Fruit fly (Drosophila melanogaster) whole organism, embryonic: ENCODE results near the gene Cdc23.

Source experiments
- C15 ChIP-seq: fragments of 200-800 bp; sonication (Bioruptor generic); IDR thresholded peaks from 3 replicates; pipeline ENCODE4 v1.3.6; 2022; ENCODE audit warnings: missing biosample characterization, missing genetic modification characterization
- CG10543 ChIP-seq: fragments of 200-800 bp; sonication (Bioruptor generic); optimal IDR thresholded peaks from 3 replicates; lab custom pipeline; 2017; ENCODE audit warnings: missing biosample characterization, mild to moderate bottlenecking, missing genetic modification characterization, moderate library complexity
- CG11504 ChIP-seq: fragments of 200-800 bp; sonication (Bioruptor generic); optimal IDR thresholded peaks from 3 replicates; lab custom pipeline; 2019; ENCODE audit warnings: missing biosample characterization, mild to moderate bottlenecking, missing genetic modification characterization, moderate library complexity
- CG12769 ChIP-seq: fragments of 200-800 bp; sonication (Bioruptor generic); optimal IDR thresholded peaks from 2 replicates; lab custom pipeline; 2019; ENCODE audit warnings: missing biosample characterization, mild to moderate bottlenecking, missing genetic modification characterization, moderate library complexity
- CG13624 ChIP-seq: fragments of 200-800 bp; sonication (Bioruptor generic); optimal IDR thresholded peaks from 2 replicates; lab custom pipeline; 2016; ENCODE audit warnings: missing biosample characterization, missing genetic modification characterization
- CG14860 ChIP-seq: fragments of 200-800 bp; sonication (Bioruptor generic); IDR thresholded peaks from 3 replicates; pipeline ENCODE4 v1.3.6; 2022; ENCODE audit warnings: missing biosample characterization, missing genetic modification characterization; ENCODE audit not compliant: partially characterized antibody
- CG14965 ChIP-seq: fragments of 200-800 bp; sonication (Bioruptor generic); optimal IDR thresholded peaks from 2 replicates; lab custom pipeline; 2016; ENCODE audit warnings: missing biosample characterization, missing genetic modification characterization, borderline replicate concordance
- CG15514 ChIP-seq: fragments of 200-800 bp; sonication (Bioruptor generic); optimal IDR thresholded peaks from 3 replicates; lab custom pipeline; 2017; ENCODE audit warnings: missing biosample characterization, missing genetic modification characterization, mild to moderate bottlenecking, moderate library complexity, missing genetic modification reagents
- CG16813 ChIP-seq: fragments of 200-800 bp; sonication (Bioruptor generic); IDR thresholded peaks from 3 replicates; pipeline ENCODE4 v1.3.6; 2022; ENCODE audit warnings: missing biosample characterization, missing genetic modification characterization; ENCODE audit not compliant: partially characterized antibody
- CG2199 ChIP-seq: fragments of 200-800 bp; sonication (Bioruptor generic); IDR thresholded peaks from 3 replicates; pipeline ENCODE4 v1.3.6; 2022; ENCODE audit warnings: missing biosample characterization, missing genetic modification characterization
- CG3838 ChIP-seq: fragments of 200-800 bp; sonication (Bioruptor generic); optimal IDR thresholded peaks from 3 replicates; lab custom pipeline; 2016; ENCODE audit warnings: missing biosample characterization, missing genetic modification characterization
- CG42726 ChIP-seq: fragments of 200-800 bp; sonication (Bioruptor generic); IDR thresholded peaks from 2 replicates; pipeline ENCODE4 v1.3.6; 2022; ENCODE audit warnings: missing biosample characterization, missing genetic modification characterization; ENCODE audit not compliant: partially characterized antibody
- CG4404 ChIP-seq: fragments of 200-800 bp; sonication (Bioruptor generic); IDR thresholded peaks from 2 replicates; pipeline ENCODE4 v1.3.6; 2022; ENCODE audit warnings: missing biosample characterization, missing genetic modification characterization
- CG4820 ChIP-seq: fragments of 200-800 bp; sonication (Bioruptor generic); optimal IDR thresholded peaks from 3 replicates; lab custom pipeline; 2016; ENCODE audit warnings: missing biosample characterization, missing genetic modification characterization
- CG6791 ChIP-seq: fragments of 200-800 bp; sonication (Bioruptor generic); IDR thresholded peaks from 3 replicates; pipeline ENCODE4 v1.3.6; 2022; ENCODE audit warnings: missing biosample characterization, missing genetic modification characterization; ENCODE audit not compliant: partially characterized antibody
- CG7357 ChIP-seq: fragments of 200-800 bp; sonication (Bioruptor generic); IDR thresholded peaks from 3 replicates; pipeline ENCODE4 v1.3.6; 2022; ENCODE audit warnings: missing biosample characterization, missing genetic modification characterization
- CG7963 ChIP-seq: fragments of 200-800 bp; sonication (Bioruptor generic); IDR thresholded peaks from 3 replicates; pipeline ENCODE4 v1.3.6; 2022; ENCODE audit warnings: missing biosample characterization, missing genetic modification characterization; ENCODE audit not compliant: partially characterized antibody
- CTCF ChIP-seq: fragments of 200-800 bp; sonication (Bioruptor generic); optimal IDR thresholded peaks from 2 replicates; lab custom pipeline; 2017; ENCODE audit warnings: missing biosample characterization, mild to moderate bottlenecking, missing genetic modification characterization, moderate library complexity
- D19A ChIP-seq: fragments of 200-800 bp; optimal IDR thresholded peaks from 3 replicates; lab custom pipeline; 2019; ENCODE audit warnings: missing biosample characterization, mild to moderate bottlenecking, missing genetic modification characterization, moderate library complexity
- Dref ChIP-seq: fragments of 200-800 bp; sonication (Bioruptor generic); IDR thresholded peaks from 2 replicates; pipeline ENCODE4 v1.3.6; 2022; ENCODE audit warnings: missing biosample characterization, missing genetic modification characterization
- E2f1 ChIP-seq: fragments of 200-800 bp; sonication (Bioruptor generic); IDR thresholded peaks from 2 replicates; pipeline ENCODE4 v1.3.6; 2022; ENCODE audit warnings: missing biosample characterization, missing genetic modification characterization
- Gsc ChIP-seq: fragments of 200-800 bp; sonication (Bioruptor generic); IDR thresholded peaks from 2 replicates; pipeline ENCODE4 v1.3.6; 2022; ENCODE audit warnings: missing biosample characterization, missing genetic modification characterization
- HLH4C ChIP-seq: fragments of 200-800 bp; sonication (Bioruptor generic); IDR thresholded peaks from 3 replicates; pipeline ENCODE4 v1.3.6; 2022; ENCODE audit warnings: missing biosample characterization, missing genetic modification characterization; ENCODE audit not compliant: partially characterized antibody
- Hmr ChIP-seq: fragments of 200-800 bp; sonication (Bioruptor generic); optimal IDR thresholded peaks from 3 replicates; lab custom pipeline; 2017; ENCODE audit warnings: mild to moderate bottlenecking, missing biosample characterization, missing genetic modification reagents, missing genetic modification characterization
- Hmx ChIP-seq: fragments of 200-800 bp; sonication (Bioruptor generic); optimal IDR thresholded peaks from 2 replicates; lab custom pipeline; 2016; ENCODE audit warnings: missing biosample characterization, missing genetic modification characterization
- Hr39 ChIP-seq: fragments of >200 bp; optimal IDR thresholded peaks from 2 replicates; lab custom pipeline; 2017
- Kr ChIP-seq: fragments of 200-800 bp; sonication (Bioruptor generic); optimal IDR thresholded peaks from 2 replicates; lab custom pipeline; 2017; ENCODE audit warnings: missing biosample characterization, mild to moderate bottlenecking, missing genetic modification characterization
- Med ChIP-seq: fragments of 200-800 bp; sonication (Bioruptor generic); peaks from one replicate; lab custom pipeline; 2016; ENCODE audit warnings: missing biosample characterization, missing genetic modification characterization, mild to moderate bottlenecking, inconsistent platforms, moderate library complexity
- NfI ChIP-seq: fragments of 200-800 bp; sonication (Bioruptor generic); optimal IDR thresholded peaks from 3 replicates; lab custom pipeline; 2018; ENCODE audit warnings: missing biosample characterization, mild to moderate bottlenecking, missing genetic modification characterization, moderate library complexity
- Opbp ChIP-seq: fragments of 200-800 bp; sonication (Bioruptor generic); IDR thresholded peaks from 3 replicates; pipeline ENCODE4 v1.3.6; 2022; ENCODE audit warnings: missing biosample characterization, missing genetic modification characterization; ENCODE audit not compliant: partially characterized antibody
- dysf ChIP-seq: fragments of 200-800 bp; sonication (Bioruptor generic); IDR thresholded peaks from 3 replicates; pipeline ENCODE4 v1.3.6; 2022; ENCODE audit warnings: missing biosample characterization, missing genetic modification characterization
- gem ChIP-seq: fragments of 200-800 bp; sonication (Bioruptor generic); optimal IDR thresholded peaks from 2 replicates; lab custom pipeline; 2019; ENCODE audit warnings: missing biosample characterization, mild to moderate bottlenecking, missing genetic modification characterization, moderate library complexity
- kah ChIP-seq: fragments of 200-800 bp; sonication (Bioruptor generic); optimal IDR thresholded peaks from 2 replicates; lab custom pipeline; 2018; ENCODE audit warnings: missing biosample characterization, mild to moderate bottlenecking, missing genetic modification characterization
- pros ChIP-seq: fragments of 200-800 bp; sonication (Bioruptor generic); optimal IDR thresholded peaks from 3 replicates; lab custom pipeline; 2019; ENCODE audit warnings: missing biosample characterization, mild to moderate bottlenecking, missing genetic modification characterization, moderate library complexity
- psq ChIP-seq: fragments of 200-800 bp; sonication (Bioruptor generic); optimal IDR thresholded peaks from 2 replicates; lab custom pipeline; 2017; ENCODE audit warnings: missing biosample characterization, missing genetic modification characterization
- pzg ChIP-seq: fragments of 200-800 bp; sonication (Bioruptor generic); optimal IDR thresholded peaks from 3 replicates; lab custom pipeline; 2018; ENCODE audit warnings: missing biosample characterization, mild to moderate bottlenecking, missing genetic modification characterization, moderate library complexity
- rib ChIP-seq: fragments of 200-800 bp; sonication (Bioruptor generic); IDR thresholded peaks from 2 replicates; pipeline ENCODE4 v1.3.6; 2022; ENCODE audit warnings: missing biosample characterization, missing genetic modification characterization
- sc ChIP-seq, 3 experiments: fragments of >200 bp in 2 of 3; fragments of 200-800 bp in 1 of 3; sonication (Bioruptor generic) in 1 of 3; optimal IDR thresholded peaks; 2 replicates in 2 of 3; 3 replicates in 1 of 3; lab custom pipeline; 2017; ENCODE audit warnings: mild to moderate bottlenecking in 1 of 3, missing biosample characterization in 1 of 3, missing genetic modification characterization in 1 of 3, missing genetic modification reagents in 1 of 3
- sd ChIP-seq: fragments of 200-800 bp; sonication (Bioruptor generic); optimal IDR thresholded peaks from 3 replicates; lab custom pipeline; 2018; ENCODE audit warnings: missing biosample characterization, mild to moderate bottlenecking, missing genetic modification characterization, moderate library complexity
- so ChIP-seq: fragments of 200-800 bp; sonication (Bioruptor generic); IDR thresholded peaks from 3 replicates; pipeline ENCODE4 v1.3.6; 2022; ENCODE audit warnings: missing biosample characterization, missing genetic modification characterization
- stwl ChIP-seq: fragments of 200-800 bp; sonication (Bioruptor generic); optimal IDR thresholded peaks from 3 replicates; lab custom pipeline; 2018; ENCODE audit warnings: missing biosample characterization, mild to moderate bottlenecking, missing genetic modification characterization, moderate library complexity
- tna ChIP-seq: fragments of 200-800 bp; sonication (Bioruptor generic); IDR thresholded peaks from 2 replicates; pipeline ENCODE4 v1.3.6; 2022; ENCODE audit warnings: missing biosample characterization, missing genetic modification characterization; ENCODE audit not compliant: partially characterized antibody
- twi ChIP-seq: fragments of 200-800 bp; optimal IDR thresholded peaks from 2 replicates; lab custom pipeline; 2019; ENCODE audit warnings: missing biosample characterization, mild to moderate bottlenecking, missing genetic modification characterization, moderate library complexity
- unc-4 ChIP-seq: fragments of 200-800 bp; sonication (Bioruptor generic); IDR thresholded peaks from 2 replicates; pipeline ENCODE4 v1.3.6; 2022; ENCODE audit warnings: missing biosample characterization, missing genetic modification characterization; ENCODE audit not compliant: partially characterized antibody
- vnd ChIP-seq: fragments of 200-800 bp; sonication (Bioruptor generic); IDR thresholded peaks from 3 replicates; pipeline ENCODE4 v1.3.6; 2022; ENCODE audit warnings: missing biosample characterization, missing genetic modification characterization; ENCODE audit not compliant: partially characterized antibody
- zf30C ChIP-seq: fragments of 200-800 bp; sonication (Bioruptor generic); optimal IDR thresholded peaks from 3 replicates; lab custom pipeline; 2018; ENCODE audit warnings: missing biosample characterization, mild to moderate bottlenecking, missing genetic modification characterization

The Cdc23 gene

DNA sequence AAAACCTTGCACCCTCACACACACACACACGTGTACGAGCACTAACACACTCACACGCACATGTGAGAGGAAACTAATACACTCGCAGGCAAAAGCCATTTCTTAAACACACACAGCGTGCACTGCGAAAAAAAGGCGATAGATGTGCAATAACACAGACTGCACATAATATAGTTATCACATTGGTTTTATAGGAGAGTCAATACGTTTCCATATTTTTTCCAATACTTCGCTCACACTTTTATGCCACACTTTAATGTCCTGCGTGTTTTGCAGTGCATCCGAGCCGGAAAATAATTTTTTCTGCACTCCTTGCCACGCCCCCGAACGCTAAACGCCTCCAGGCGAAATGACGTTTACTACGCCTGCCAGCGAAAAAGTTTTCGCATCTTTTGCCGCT lies 20.6 kb downstream of the Cdc23 start (continued):
- TF ChIP-seq CG42726 (GFP tag; lab: Robert Waterston, UW) (no peak), Hmr (GFP tag; lab: Kevin White, UChicago) (no peak), E2f1 (0 out of 2 replicates have a peak, but pooled peaks have one; percentile 8), CG4404 (GFP tag; lab: Robert Waterston, UW) (0 out of 2 replicates have a peak, but pooled peaks have one; percentile 10), zf30C (GFP tag; lab: Kevin White, UChicago) (peak; percentile 2)

DNA sequence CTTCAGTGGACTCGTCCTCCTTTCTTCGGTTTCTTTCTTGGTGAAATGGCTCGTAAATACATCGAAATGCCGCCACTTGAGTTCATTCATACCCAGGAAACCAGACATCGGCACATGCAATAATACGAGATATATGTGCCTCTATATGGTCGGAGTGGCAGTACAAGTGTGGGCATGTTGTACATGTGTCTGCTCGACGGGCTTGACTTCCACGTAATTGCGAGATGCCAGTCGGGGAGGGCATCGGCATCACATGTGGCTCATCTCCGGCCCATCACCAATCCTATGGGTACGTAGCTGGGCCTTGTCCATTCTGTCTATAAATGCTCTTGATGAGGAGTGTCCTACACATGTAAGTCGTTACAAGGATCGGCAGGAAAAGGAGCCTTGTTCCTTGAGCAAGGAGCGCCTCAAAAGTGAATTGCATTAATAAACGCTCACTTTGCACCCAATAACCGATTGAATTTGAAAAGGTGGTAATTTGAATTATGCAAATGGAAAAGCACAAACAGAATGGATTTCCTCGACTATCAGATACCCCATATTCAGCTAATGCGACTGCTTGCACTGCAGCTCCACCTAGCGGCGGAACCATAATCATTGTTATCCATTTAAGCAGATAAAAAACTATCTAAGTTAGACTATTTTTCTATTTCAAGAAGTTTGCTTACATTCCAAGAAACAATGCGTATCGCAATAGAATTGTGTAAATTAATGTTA lies 22.2 kb downstream of the Cdc23 start:
- TF ChIP-seq Gsc (GFP tag; lab: Robert Waterston, UW): no peak
- TF ChIP-seq twi (tag; lab: Kevin White, UChicago): peak; percentile 100
- no peak for TF ChIP-seq Hr39 (lab: Kevin White, UChicago)
- TF ChIP-seq HLH4C (GFP tag; lab: Robert Waterston, UW): peak; percentile 56; the same call in 2 of the 3 replicates
- TF ChIP-seq psq (GFP tag; lab: Kevin White, UChicago): no peak
- TF ChIP-seq CG2199 (GFP tag; lab: Robert Waterston, UW): 0 out of 3 replicates have a peak, but pooled peaks have one; percentile 52
- TF ChIP-seq CG14860 (GFP tag; lab: Robert Waterston, UW): peak; percentile 49; the same call in 1 of the 3 replicates
- peak; percentile 58; the same call in 2 of the 3 replicates for TF ChIP-seq CG6791 (GFP tag; lab: Robert Waterston, UW)
- no peak for TF ChIP-seq stwl (tag; lab: Kevin White, UChicago)
- peak; percentile 39; the same call in 1 of the 3 replicates for TF ChIP-seq vnd
- no peak for TF ChIP-seq CG14965 (GFP tag; lab: Kevin White, UChicago)
- no peak for TF ChIP-seq Hmx (GFP tag; lab: Kevin White, UChicago)
- TF ChIP-seq CTCF (GFP tag; lab: Kevin White, UChicago): peak; percentile 76
- TF ChIP-seq CG15514: no peak
- no peak for TF ChIP-seq CG3838
- peak; percentile 62 for TF ChIP-seq CG16813 (GFP tag; lab: Robert Waterston, UW)
- peak; percentile 35; the same call in 1 of the 3 replicates for TF ChIP-seq CG7963 (GFP tag; lab: Robert Waterston, UW)
- peak; percentile 9; the same call in 2 of the 3 replicates for TF ChIP-seq Opbp (GFP tag; lab: Robert Waterston, UW)
- no peak for TF ChIP-seq Dref (GFP tag; lab: Robert Waterston, UW)
- no peak for TF ChIP-seq C15
- no peak for TF ChIP-seq kah (GFP tag; lab: Kevin White, UChicago)

DNA sequence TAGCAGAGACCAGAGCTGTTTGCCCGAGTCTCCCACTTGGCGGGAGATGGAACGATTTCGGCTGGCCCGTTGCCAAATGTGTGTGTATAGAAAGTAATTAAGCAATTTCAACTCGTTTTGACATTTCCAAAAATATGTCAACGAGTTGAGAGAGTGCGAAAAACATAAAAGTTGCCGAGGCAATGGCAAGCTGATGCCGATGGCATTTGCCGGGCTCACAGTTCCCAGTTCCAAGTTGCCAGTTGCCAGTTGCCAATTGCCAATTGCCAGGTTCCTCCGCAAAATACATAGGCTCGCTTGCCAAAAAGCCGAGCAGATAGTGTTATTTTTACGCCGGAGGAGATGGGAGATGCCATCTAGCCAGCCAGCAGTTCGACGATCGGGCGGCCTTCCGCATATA lies 24.5 kb downstream of the Cdc23 start:
- no peak for TF ChIP-seq vnd
- no peak for TF ChIP-seq sc (optimal IDR thresholded peaks at IDR 0.05; lab: Kevin White, UChicago)
- no peak for TF ChIP-seq sc (GFP tag; optimal IDR thresholded peaks at IDR 0.05; lab: Kevin White, UChicago)
- TF ChIP-seq Med: peak; percentile 28
- no peak for TF ChIP-seq CG7357 (GFP tag; lab: Robert Waterston, UW)
- TF ChIP-seq tna (GFP tag; lab: Robert Waterston, UW): no peak
- no peak for TF ChIP-seq D19A (tag; lab: Kevin White, UChicago)
- TF ChIP-seq pros (GFP tag; lab: Kevin White, UChicago): no peak
- no peak for TF ChIP-seq Kr
- no peak for TF ChIP-seq CG11504 (tag; lab: Kevin White, UChicago)
- TF ChIP-seq dysf (GFP tag; lab: Robert Waterston, UW): no peak
- no peak for TF ChIP-seq CG4820
- no peak for TF ChIP-seq sd (tag; lab: Kevin White, UChicago)
- no peak for TF ChIP-seq gem (tag; lab: Kevin White, UChicago)
- 0 out of 3 replicates have a peak, but pooled peaks have one; percentile 17 for TF ChIP-seq so (GFP tag; lab: Robert Waterston, UW)
- no peak for TF ChIP-seq CG13624
- peak; percentile 93 for TF ChIP-seq CG12769 (tag; lab: Kevin White, UChicago)
- no peak for TF ChIP-seq unc-4
- 0 out of 2 replicates have a peak, but pooled peaks have one; percentile 15 for TF ChIP-seq rib (GFP tag; lab: Robert Waterston, UW)
- peak; percentile 2 for TF ChIP-seq NfI (GFP tag; lab: Kevin White, UChicago)
- TF ChIP-seq CG10543 (GFP tag; lab: Kevin White, UChicago): peak; percentile 38
- TF ChIP-seq pzg: no peak
